Worm (Caenorhabditis elegans) whole organism, L4 larva: ENCODE data around the gene C37H5.5.

Experiments
- F10B5.3 ChIP-seq: sonication (generic microtip); optimal IDR thresholded peaks from 2 replicates; lab custom pipeline; 2016; ENCODE audit warnings: mild to moderate bottlenecking, missing genetic modification characterization, missing compliant biosample characterization
- F37D6.2 ChIP-seq: sonication (generic microtip); optimal IDR thresholded peaks from 2 replicates; lab custom pipeline; 2016; ENCODE audit warnings: mild to moderate bottlenecking, missing genetic modification characterization, missing compliant biosample characterization
- Y48G9A.11 ChIP-seq: fragments of 200-800 bp; sonication (Bioruptor generic); IDR thresholded peaks from 2 replicates; pipeline ENCODE4 v1.3.6; 2022; ENCODE audit warnings: missing genetic modification reagents, missing genetic modification characterization, missing compliant biosample characterization
- aha-1 ChIP-seq: fragments of 150-350 bp; peaks from one replicate; lab custom pipeline; 2014; ENCODE audit warnings: missing biosample characterization, missing genetic modification characterization
- ama-1 ChIP-seq: fragments of 150-350 bp; optimal IDR thresholded peaks from 2 replicates; lab custom pipeline; 2014; ENCODE audit warnings: inconsistent platforms, mixed read lengths
- attf-4 ChIP-seq: sonication (generic microtip); optimal IDR thresholded peaks from 3 replicates; lab custom pipeline; 2017; ENCODE audit warnings: missing biosample characterization, missing genetic modification characterization
- ceh-28 ChIP-seq: fragments of 150-350 bp; optimal IDR thresholded peaks from 2 replicates; lab custom pipeline; 2014; ENCODE audit warnings: missing biosample characterization, missing genetic modification reagents, missing genetic modification characterization
- ceh-32 ChIP-seq: sonication (generic microtip); optimal IDR thresholded peaks from 2 replicates; lab custom pipeline; 2016; ENCODE audit warnings: mild to moderate bottlenecking, missing genetic modification characterization, missing compliant biosample characterization; ENCODE audit not compliant: poor library complexity
- ceh-82 ChIP-seq: sonication (generic microtip); optimal IDR thresholded peaks from 2 replicates; lab custom pipeline; 2017; ENCODE audit warnings: missing biosample characterization, missing genetic modification characterization
- ces-1 ChIP-seq: fragments of 150-350 bp; sonication (generic microtip); optimal IDR thresholded peaks from 4 replicates; lab custom pipeline; 2014; ENCODE audit warnings: missing biosample characterization, missing genetic modification reagents, missing genetic modification characterization
- daf-8 ChIP-seq: fragments of 200-800 bp; sonication (Bioruptor generic); IDR thresholded peaks from 2 replicates; pipeline ENCODE4 v1.3.6; 2022; ENCODE audit warnings: missing genetic modification characterization, missing compliant biosample characterization
- dve-1 ChIP-seq: sonication (generic microtip); optimal IDR thresholded peaks from 2 replicates; lab custom pipeline; 2017; ENCODE audit warnings: antibody characterized with exemption, mild to moderate bottlenecking, missing genetic modification characterization, missing compliant biosample characterization; ENCODE audit not compliant: insufficient read depth
- fkh-10 ChIP-seq: fragments of 150-350 bp; optimal IDR thresholded peaks from 2 replicates; lab custom pipeline; 2014; ENCODE audit warnings: missing biosample characterization, missing genetic modification reagents, missing genetic modification characterization
- fos-1 ChIP-seq: fragments of 150-350 bp; optimal IDR thresholded peaks from 2 replicates; lab custom pipeline; 2014; ENCODE audit warnings: missing biosample characterization, missing genetic modification characterization
- gei-8 ChIP-seq: fragments of 200-800 bp; sonication (Bioruptor generic); optimal IDR thresholded peaks from 2 replicates; lab custom pipeline; 2018; ENCODE audit warnings: mild to moderate bottlenecking, missing genetic modification characterization, missing compliant biosample characterization
- hlh-11 ChIP-seq: fragments of 200-800 bp; sonication (Bioruptor generic); optimal IDR thresholded peaks from 2 replicates; lab custom pipeline; 2018; ENCODE audit warnings: mild to moderate bottlenecking, missing genetic modification characterization, missing compliant biosample characterization
- hmg-1.1 ChIP-seq: fragments of 200-800 bp; sonication (Bioruptor generic); IDR thresholded peaks from 2 replicates; pipeline ENCODE4 v1.3.6; 2022; ENCODE audit warnings: missing genetic modification reagents, missing genetic modification characterization, missing compliant biosample characterization
- lim-7 ChIP-seq: fragments of 200-800 bp; sonication (Bioruptor generic); IDR thresholded peaks from 2 replicates; pipeline ENCODE4 v1.3.6; 2022; ENCODE audit warnings: missing genetic modification characterization, missing compliant biosample characterization
- lin-1 ChIP-seq: fragments of 200-800 bp; sonication (Bioruptor generic); IDR thresholded peaks from 2 replicates; pipeline ENCODE4 v1.3.6; 2022; ENCODE audit warnings: missing genetic modification reagents, missing genetic modification characterization, missing compliant biosample characterization
- lin-13 ChIP-seq: fragments of 150-350 bp; optimal IDR thresholded peaks from 2 replicates; lab custom pipeline; 2014; ENCODE audit warnings: missing biosample characterization, missing genetic modification reagents, missing genetic modification characterization
- lin-38 ChIP-seq: fragments of 200-800 bp; sonication (Bioruptor generic); IDR thresholded peaks from 2 replicates; pipeline ENCODE4 v1.3.6; 2022; ENCODE audit warnings: missing genetic modification reagents, missing genetic modification characterization, missing compliant biosample characterization
- lir-3 ChIP-seq: sonication (generic microtip); optimal IDR thresholded peaks from 2 replicates; lab custom pipeline; 2016; ENCODE audit warnings: mild to moderate bottlenecking, missing genetic modification characterization, missing compliant biosample characterization
- madf-5 ChIP-seq, 2 experiments: fragments of 200-800 bp; sonication (Bioruptor generic); IDR thresholded peaks; 2 replicates each; pipeline ENCODE4 v1.3.6; 2022; ENCODE audit warnings: missing compliant biosample characterization in 2 of 2, missing genetic modification characterization in 2 of 2
- madf-9 ChIP-seq: fragments of 200-800 bp; sonication (Bioruptor generic); conservative IDR thresholded peaks from 2 replicates; pipeline ENCODE4 v1.3.6; 2022; ENCODE audit warnings: missing genetic modification reagents, missing genetic modification characterization, missing compliant biosample characterization
- mep-1 ChIP-seq: fragments of 150-350 bp; sonication (generic microtip); optimal IDR thresholded peaks from 3 replicates; lab custom pipeline; 2014; ENCODE audit warnings: missing biosample characterization, missing genetic modification characterization
- mes-2 ChIP-seq: sonication (generic microtip); optimal IDR thresholded peaks from 2 replicates; lab custom pipeline; 2016; ENCODE audit warnings: missing genotype, mild to moderate bottlenecking, missing genetic modification characterization, missing compliant biosample characterization; ENCODE audit not compliant: poor library complexity, severe bottlenecking
- mxl-2 ChIP-seq: fragments of 200-800 bp; sonication (Bioruptor generic); conservative IDR thresholded peaks from 2 replicates; pipeline ENCODE4 v1.3.6; 2022; ENCODE audit warnings: missing genetic modification reagents, missing genetic modification characterization, missing compliant biosample characterization
- mxl-3 ChIP-seq: fragments of 200-800 bp; sonication (Bioruptor generic); optimal IDR thresholded peaks from 2 replicates; lab custom pipeline; 2018; ENCODE audit warnings: mild to moderate bottlenecking, missing genetic modification characterization, missing compliant biosample characterization
- nhr-102 ChIP-seq: sonication (generic microtip); optimal IDR thresholded peaks from 2 replicates; lab custom pipeline; 2016; ENCODE audit warnings: mild to moderate bottlenecking, missing genetic modification characterization, moderate library complexity, missing compliant biosample characterization
- nhr-25 ChIP-seq: sonication (generic microtip); optimal IDR thresholded peaks from 2 replicates; lab custom pipeline; 2017; ENCODE audit warnings: missing genetic modification characterization, mild to moderate bottlenecking, missing compliant biosample characterization, antibody characterized with exemption, moderate library complexity, borderline replicate concordance; ENCODE audit not compliant: insufficient read depth
- nhr-28 ChIP-seq: fragments of 150-350 bp; optimal IDR thresholded peaks from 2 replicates; lab custom pipeline; 2014; ENCODE audit warnings: missing biosample characterization, missing genetic modification characterization
- nhr-41 ChIP-seq: fragments of 200-800 bp; sonication (Bioruptor generic); IDR thresholded peaks from 2 replicates; pipeline ENCODE4 v1.3.6; 2022; ENCODE audit warnings: missing genetic modification reagents, missing genetic modification characterization, missing compliant biosample characterization
- nhr-42 ChIP-seq: fragments of 200-800 bp; sonication (Bioruptor generic); IDR thresholded peaks from 2 replicates; pipeline ENCODE4 v1.3.6; 2022; ENCODE audit warnings: missing genetic modification characterization, missing compliant biosample characterization
- nhr-6 ChIP-seq: fragments of 150-350 bp; optimal IDR thresholded peaks from 2 replicates; lab custom pipeline; 2014; ENCODE audit warnings: missing biosample characterization, missing genetic modification characterization
- nhr-76 ChIP-seq: fragments of 150-350 bp; optimal IDR thresholded peaks from 2 replicates; lab custom pipeline; 2014; ENCODE audit warnings: missing biosample characterization, missing genetic modification characterization
- pha-4 ChIP-seq, 2 experiments: fragments of 150-350 bp in 1 of 2; fragments of 200-800 bp in 1 of 2; sonication (Bioruptor generic) in 1 of 2; IDR thresholded peaks in 1 of 2; optimal IDR thresholded peaks in 1 of 2; 2 replicates each; pipeline versions ENCODE4 v1.3.6 to Lab custom; 2014 to 2022; ENCODE audit warnings: missing genetic modification characterization in 2 of 2, missing genetic modification reagents in 2 of 2, missing biosample characterization in 1 of 2, missing compliant biosample characterization in 1 of 2
- saeg-2 ChIP-seq: fragments of 200-800 bp; sonication (Bioruptor generic); IDR thresholded peaks from 2 replicates; pipeline ENCODE4 v1.3.6; 2022; ENCODE audit warnings: missing genetic modification reagents, missing genetic modification characterization, missing compliant biosample characterization
- sdz-12 ChIP-seq: fragments of 200-800 bp; sonication (Bioruptor generic); optimal IDR thresholded peaks from 2 replicates; lab custom pipeline; 2018; ENCODE audit warnings: mild to moderate bottlenecking, missing genetic modification characterization, missing compliant biosample characterization
- set-16 ChIP-seq: fragments of 200-800 bp; sonication (Bioruptor generic); IDR thresholded peaks from 2 replicates; pipeline ENCODE4 v1.3.6; 2022; ENCODE audit warnings: missing genetic modification reagents, missing genetic modification characterization, missing compliant biosample characterization
- snpc-4 ChIP-seq: fragments of 150-350 bp; optimal IDR thresholded peaks from 2 replicates; lab custom pipeline; 2014; ENCODE audit warnings: missing biosample characterization, missing genetic modification characterization
- spr-1 ChIP-seq: sonication (generic microtip); optimal IDR thresholded peaks from 2 replicates; lab custom pipeline; 2016; ENCODE audit warnings: mild to moderate bottlenecking, missing genetic modification characterization, missing compliant biosample characterization
- unc-130 ChIP-seq: sonication (generic microtip); optimal IDR thresholded peaks from 2 replicates; lab custom pipeline; 2016; ENCODE audit warnings: missing genetic modification reagents, missing genetic modification characterization, missing compliant biosample characterization
- unc-39 ChIP-seq: sonication (generic microtip); optimal IDR thresholded peaks from 2 replicates; lab custom pipeline; 2017; ENCODE audit warnings: missing biosample characterization, missing genetic modification characterization
- vab-7 ChIP-seq: fragments of 200-800 bp; sonication (Bioruptor generic); IDR thresholded peaks from 2 replicates; pipeline ENCODE4 v1.3.6; 2022; ENCODE audit warnings: missing genetic modification reagents, missing genetic modification characterization, missing compliant biosample characterization

Gene C37H5.5

DNA sequence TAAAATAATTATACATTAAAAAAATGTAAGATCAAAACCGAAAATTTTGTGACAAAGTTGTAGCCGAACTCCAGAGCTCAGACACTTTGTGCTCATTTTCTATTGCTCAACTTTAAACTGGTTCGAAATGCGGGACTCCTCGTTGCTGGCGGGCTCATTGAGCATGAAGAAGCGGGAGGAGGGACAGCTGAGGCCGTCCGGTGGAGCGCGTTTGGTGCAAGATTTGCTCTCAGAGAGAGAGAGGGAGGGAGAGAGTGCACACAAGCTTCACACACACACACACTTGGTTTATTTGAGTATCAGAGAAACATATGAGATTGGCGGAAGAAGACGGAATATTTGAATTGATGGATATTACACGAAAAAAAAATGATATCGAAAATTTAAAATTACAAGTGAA, 16.5 kb upstream of the C37H5.5 start (continued):
- TF ChIP-seq pha-4 (GFP tag; IDR thresholded peaks at IDR 0.05; lab: Robert Waterston, UW): no peak
- TF ChIP-seq pha-4 (tag; optimal IDR thresholded peaks at IDR 0.05; lab: Kevin White, UChicago): no peak
- TF ChIP-seq fos-1: no peak
- TF ChIP-seq ces-1 (GFP tag; lab: Kevin White, UChicago): no peak
- TF ChIP-seq Y48G9A.11 (GFP tag; lab: Robert Waterston, UW): no peak

- TF ChIP-seq nhr-76: no peak
- TF ChIP-seq nhr-41 (GFP tag; lab: Robert Waterston, UW): no peak
- no peak for TF ChIP-seq aha-1 (tag; lab: Kevin White, UChicago)
- no peak for TF ChIP-seq madf-9 (GFP tag; lab: Robert Waterston, UW)
- no peak for TF ChIP-seq daf-8 (GFP tag; lab: Robert Waterston, UW)
- no peak for TF ChIP-seq lir-3 (tag; lab: Kevin White, UChicago)
- no peak for TF ChIP-seq ceh-28 (tag; lab: Kevin White, UChicago)
- no peak for TF ChIP-seq ceh-32 (tag; lab: Kevin White, UChicago)
- TF ChIP-seq lin-1 (GFP tag; lab: Robert Waterston, UW): no peak
- no peak for TF ChIP-seq mep-1 (tag; lab: Kevin White, UChicago)
- no peak for TF ChIP-seq spr-1
- no peak for TF ChIP-seq mxl-2 (GFP tag; lab: Robert Waterston, UW)
- TF ChIP-seq hlh-11 (tag; lab: Kevin White, UChicago): no peak
- no peak for TF ChIP-seq F37D6.2 (tag; lab: Kevin White, UChicago)
- TF ChIP-seq hmg-1.1 (GFP tag; lab: Robert Waterston, UW): no peak
- no peak for TF ChIP-seq sdz-12 (GFP tag; lab: Kevin White, UChicago)
- TF ChIP-seq ceh-82: no peak
- TF ChIP-seq lin-38: no peak
- no peak for TF ChIP-seq nhr-6 (tag; lab: Kevin White, UChicago)
- TF ChIP-seq, all 104 proteins: peak for 0
Observed at ce11 chrV:4813825-4814224, 13.3 kb upstream of the C37H5.5 start.

- no peak for TF ChIP-seq lin-13 (GFP tag; lab: Kevin White, UChicago)
- TF ChIP-seq F10B5.3 (tag; lab: Kevin White, UChicago): no peak
- TF ChIP-seq pha-4 (GFP tag; IDR thresholded peaks at IDR 0.05; lab: Robert Waterston, UW): peak; percentile 17; the same call in 1 of the 2 replicates
- TF ChIP-seq pha-4 (tag; optimal IDR thresholded peaks at IDR 0.05; lab: Kevin White, UChicago): no peak
- TF ChIP-seq mes-2 (tag; lab: Kevin White, UChicago): no peak
- no peak for TF ChIP-seq mxl-3 (GFP tag; lab: Kevin White, UChicago)
- TF ChIP-seq nhr-25 (tag; lab: Kevin White, UChicago): no peak
- no peak for TF ChIP-seq snpc-4
- TF ChIP-seq nhr-41 (GFP tag; lab: Robert Waterston, UW): no peak
- TF ChIP-seq madf-5 (GFP tag; IDR thresholded peaks at IDR 0.05; lab: Robert Waterston, UW): no peak
- TF ChIP-seq mxl-2 (GFP tag; lab: Robert Waterston, UW): no peak
- no peak for TF ChIP-seq unc-130 (GFP tag; lab: Kevin White, UChicago)
- peak; percentile 20 for TF ChIP-seq nhr-28 (tag; lab: Kevin White, UChicago)
- TF ChIP-seq set-16 (GFP tag; lab: Robert Waterston, UW): no peak
- TF ChIP-seq nhr-102 (tag; lab: Kevin White, UChicago): no peak
- TF ChIP-seq vab-7 (GFP tag; lab: Robert Waterston, UW): no peak
- no peak for TF ChIP-seq gei-8 (GFP tag; lab: Kevin White, UChicago)
- no peak for TF ChIP-seq unc-39 (tag; lab: Kevin White, UChicago)
- 0 out of 2 replicates have a peak, but pooled peaks have one; percentile 55 for TF ChIP-seq lim-7 (GFP tag; lab: Robert Waterston, UW)
- TF ChIP-seq attf-4 (tag; lab: Kevin White, UChicago): no peak
- TF ChIP-seq ama-1 (lab: Kevin White, UChicago): peak; percentile 49
- TF ChIP-seq saeg-2 (GFP tag; lab: Robert Waterston, UW): no peak
- no peak for TF ChIP-seq fkh-10 (GFP tag; lab: Kevin White, UChicago)
- no peak for TF ChIP-seq dve-1 (tag; lab: Kevin White, UChicago)
- no peak for TF ChIP-seq nhr-42 (GFP tag; lab: Robert Waterston, UW)
Observed at ce11 chrV:4818563-4818962, 8.6 kb upstream of the C37H5.5 start, which contains the start of gene ccep-97. Gene ccep-97 (minus strand): TSS chrV:4818663.
